Worm (Caenorhabditis elegans) whole organism, L1 larva: Measurements from ENCODE around the gene catp-8.

Experiments used
- C16A3.4 ChIP-seq: fragments of 150-350 bp; optimal IDR thresholded peaks from 2 replicates; lab custom pipeline; 2014; ENCODE audit warnings: missing biosample characterization, missing genetic modification characterization
- alr-1 ChIP-seq: fragments of 200-800 bp; sonication (Bioruptor generic); optimal IDR thresholded peaks from 2 replicates; lab custom pipeline; 2018; ENCODE audit warnings: borderline replicate concordance, mild to moderate bottlenecking, missing genetic modification characterization, missing compliant biosample characterization
- aly-2 ChIP-seq: fragments of 150-350 bp; optimal IDR thresholded peaks from 2 replicates; lab custom pipeline; 2014; ENCODE audit warnings: missing biosample characterization, missing genetic modification characterization
- ama-1 ChIP-seq: fragments of 150-350 bp; optimal IDR thresholded peaks from 2 replicates; lab custom pipeline; 2014
- blmp-1 ChIP-seq: fragments of 150-350 bp; optimal IDR thresholded peaks from 2 replicates; lab custom pipeline; 2014; ENCODE audit warnings: missing biosample characterization, missing genetic modification characterization
- ceh-63 ChIP-seq: fragments of 200-800 bp; sonication (Bioruptor generic); optimal IDR thresholded peaks from 2 replicates; lab custom pipeline; 2018; ENCODE audit warnings: mild to moderate bottlenecking, missing genetic modification characterization, missing compliant biosample characterization
- ceh-82 ChIP-seq, 3 experiments: fragments of 150-350 bp in 1 of 3; sonication (generic microtip) in 2 of 3; optimal IDR thresholded peaks; 2 replicates each; lab custom pipeline; 2014 to 2017; ENCODE audit warnings: missing biosample characterization in 3 of 3, missing genetic modification characterization in 3 of 3
- dpl-1 ChIP-seq, 3 experiments: fragments of 150-350 bp in 2 of 3; sonication (generic microtip) in 1 of 3; optimal IDR thresholded peaks; 2 replicates each; lab custom pipeline; 2014 to 2017; ENCODE audit warnings: missing biosample characterization in 3 of 3, missing genetic modification characterization in 3 of 3, missing genetic modification reagents in 3 of 3
- dsc-1 ChIP-seq: sonication (generic microtip); optimal IDR thresholded peaks from 2 replicates; lab custom pipeline; 2016; ENCODE audit warnings: mild to moderate bottlenecking, missing genetic modification characterization, missing compliant biosample characterization
- efl-1 ChIP-seq, 4 experiments: fragments of 150-350 bp; optimal IDR thresholded peaks in 3 of 4; peaks in 1 of 4; 1 replicate in 1 of 4; 2 replicates in 3 of 4; lab custom pipeline; 2014; ENCODE audit warnings: missing biosample characterization in 2 of 4, missing genetic modification characterization in 2 of 4, missing genetic modification reagents in 2 of 4
- egl-27 ChIP-seq, 2 experiments: fragments of 150-350 bp in 1 of 2; sonication (generic microtip); optimal IDR thresholded peaks; 3 replicates each; lab custom pipeline; 2017 to 2018; ENCODE audit warnings: missing biosample characterization in 2 of 2, missing genetic modification characterization in 2 of 2, missing genetic modification reagents in 2 of 2
- elt-2 ChIP-seq: sonication (generic microtip); optimal IDR thresholded peaks from 2 replicates; lab custom pipeline; 2016; ENCODE audit warnings: missing genetic modification characterization, mild to moderate bottlenecking, inconsistent platforms, missing compliant biosample characterization, missing genetic modification reagents
- elt-3 ChIP-seq, 6 experiments: fragments of 150-350 bp in 1 of 6; sonication (generic microtip); optimal IDR thresholded peaks; 2 replicates each; lab custom pipeline; 2017 to 2018; ENCODE audit warnings: missing biosample characterization in 6 of 6, missing genetic modification characterization in 6 of 6, inconsistent platforms in 1 of 6
- fkh-8 ChIP-seq: sonication (generic microtip); optimal IDR thresholded peaks from 2 replicates; lab custom pipeline; 2016; ENCODE audit warnings: mild to moderate bottlenecking, missing genetic modification characterization, missing compliant biosample characterization
- hpl-2 ChIP-seq: fragments of 150-350 bp; optimal IDR thresholded peaks from 2 replicates; lab custom pipeline; 2014; ENCODE audit warnings: missing biosample characterization, missing genetic modification reagents, missing genetic modification characterization
- irx-1 ChIP-seq: sonication (generic microtip); optimal IDR thresholded peaks from 2 replicates; lab custom pipeline; 2016; ENCODE audit warnings: missing genetic modification characterization, missing compliant biosample characterization
- isw-1 ChIP-seq: fragments of 200-800 bp; sonication (Bioruptor generic); IDR thresholded peaks from 2 replicates; pipeline ENCODE4 v1.3.6; 2022; ENCODE audit warnings: missing genetic modification characterization, missing compliant biosample characterization
- lin-13 ChIP-seq: fragments of 150-350 bp; optimal IDR thresholded peaks from 2 replicates; lab custom pipeline; 2014; ENCODE audit warnings: missing biosample characterization, missing genetic modification reagents, missing genetic modification characterization
- lin-15B ChIP-seq: fragments of 150-350 bp; sonication (generic microtip); optimal IDR thresholded peaks from 3 replicates; lab custom pipeline; 2014; ENCODE audit warnings: missing biosample characterization, missing genetic modification characterization
- lin-35 ChIP-seq, 2 experiments: fragments of 150-350 bp; optimal IDR thresholded peaks; 2 replicates each; lab custom pipeline; 2014; ENCODE audit warnings: missing biosample characterization in 2 of 2, missing genetic modification characterization in 2 of 2, missing genetic modification reagents in 2 of 2
- lin-39 ChIP-seq: fragments of 150-350 bp; optimal IDR thresholded peaks from 2 replicates; lab custom pipeline; 2014; ENCODE audit warnings: missing biosample characterization, missing genetic modification reagents, missing genetic modification characterization
- lsy-2 ChIP-seq, 2 experiments: fragments of 150-350 bp; optimal IDR thresholded peaks; 2 replicates each; lab custom pipeline; 2014; ENCODE audit warnings: missing biosample characterization in 2 of 2, missing genetic modification characterization in 2 of 2
- mep-1 ChIP-seq: fragments of 150-350 bp; optimal IDR thresholded peaks from 2 replicates; lab custom pipeline; 2014; ENCODE audit warnings: missing biosample characterization, missing genetic modification characterization
- nhr-19 ChIP-seq: fragments of 200-800 bp; sonication (Bioruptor generic); conservative IDR thresholded peaks from 2 replicates; pipeline ENCODE4 v1.3.6; 2022; ENCODE audit warnings: missing genetic modification characterization, missing compliant biosample characterization
- nhr-20 ChIP-seq: sonication (generic microtip); optimal IDR thresholded peaks from 2 replicates; lab custom pipeline; 2016; ENCODE audit warnings: mild to moderate bottlenecking, missing genetic modification characterization, missing compliant biosample characterization
- nhr-28 ChIP-seq: fragments of 150-350 bp; optimal IDR thresholded peaks from 2 replicates; lab custom pipeline; 2014; ENCODE audit warnings: missing biosample characterization, missing genetic modification characterization
- nhr-47 ChIP-seq: sonication (generic microtip); optimal IDR thresholded peaks from 2 replicates; lab custom pipeline; 2016; ENCODE audit warnings: mild to moderate bottlenecking, missing genetic modification characterization, moderate library complexity, missing compliant biosample characterization
- nhr-71 ChIP-seq: sonication (generic microtip); optimal IDR thresholded peaks from 2 replicates; lab custom pipeline; 2016; ENCODE audit warnings: mild to moderate bottlenecking, missing genetic modification characterization, moderate library complexity, missing compliant biosample characterization
- nhr-77 ChIP-seq: fragments of 150-350 bp; optimal IDR thresholded peaks from 2 replicates; lab custom pipeline; 2014; ENCODE audit warnings: missing biosample characterization, missing genetic modification characterization
- nhr-85 ChIP-seq: sonication (generic microtip); peaks from one replicate; lab custom pipeline; 2016; ENCODE audit warnings: missing genetic modification characterization, inconsistent platforms, missing compliant biosample characterization
- nhr-90 ChIP-seq: sonication (generic microtip); optimal IDR thresholded peaks from 2 replicates; lab custom pipeline; 2016; ENCODE audit warnings: mild to moderate bottlenecking, missing genetic modification characterization, missing compliant biosample characterization; ENCODE audit not compliant: poor library complexity
- pag-3 ChIP-seq: sonication (generic microtip); optimal IDR thresholded peaks from 2 replicates; lab custom pipeline; 2017; ENCODE audit warnings: missing genetic modification characterization, mild to moderate bottlenecking, missing compliant biosample characterization, antibody characterized with exemption, borderline replicate concordance; ENCODE audit not compliant: insufficient read depth
- pqm-1 ChIP-seq: sonication (generic microtip); optimal IDR thresholded peaks from 3 replicates; lab custom pipeline; 2017; ENCODE audit warnings: missing biosample characterization, missing genetic modification characterization
- rnt-1 ChIP-seq: sonication (generic microtip); optimal IDR thresholded peaks from 2 replicates; lab custom pipeline; 2016; ENCODE audit warnings: mild to moderate bottlenecking, missing genetic modification characterization, moderate library complexity, missing compliant biosample characterization
- skn-1 ChIP-seq: fragments of 150-350 bp; optimal IDR thresholded peaks from 2 replicates; lab custom pipeline; 2014; ENCODE audit warnings: missing biosample characterization, missing genetic modification characterization
- snu-23 ChIP-seq: sonication (generic microtip); optimal IDR thresholded peaks from 2 replicates; lab custom pipeline; 2016; ENCODE audit warnings: missing genetic modification characterization, missing compliant biosample characterization
- sox-4 ChIP-seq: sonication (generic microtip); optimal IDR thresholded peaks from 2 replicates; lab custom pipeline; 2016; ENCODE audit warnings: missing genetic modification characterization, missing compliant biosample characterization
- sptf-1 ChIP-seq: fragments of 150-350 bp; optimal IDR thresholded peaks from 2 replicates; lab custom pipeline; 2014; ENCODE audit warnings: missing biosample characterization, missing genetic modification characterization
- sup-37 ChIP-seq: fragments of 200-800 bp; sonication (Bioruptor generic); optimal IDR thresholded peaks from 2 replicates; lab custom pipeline; 2018; ENCODE audit warnings: mild to moderate bottlenecking, missing genetic modification characterization, missing compliant biosample characterization
- swsn-7 ChIP-seq: sonication (generic microtip); optimal IDR thresholded peaks from 2 replicates; lab custom pipeline; 2016; ENCODE audit warnings: missing genetic modification characterization, missing compliant biosample characterization
- tbx-2 ChIP-seq: sonication (generic microtip); optimal IDR thresholded peaks from 2 replicates; lab custom pipeline; 2016; ENCODE audit warnings: missing genetic modification characterization, missing compliant biosample characterization
- unc-86 ChIP-seq: sonication (generic microtip); optimal IDR thresholded peaks from 2 replicates; lab custom pipeline; 2016; ENCODE audit warnings: missing genetic modification characterization, missing compliant biosample characterization
- xbp-1 ChIP-seq: sonication (generic microtip); optimal IDR thresholded peaks from 2 replicates; lab custom pipeline; 2016; ENCODE audit warnings: missing genetic modification characterization, missing compliant biosample characterization
- zip-4 ChIP-seq: fragments of 200-800 bp; sonication (Bioruptor generic); optimal IDR thresholded peaks from 2 replicates; lab custom pipeline; 2018; ENCODE audit warnings: mild to moderate bottlenecking, missing genetic modification characterization, moderate library complexity, missing compliant biosample characterization
- ztf-11 ChIP-seq, 2 experiments: sonication (generic microtip); optimal IDR thresholded peaks; 2 replicates each; lab custom pipeline; 2016 to 2017; ENCODE audit warnings: missing genetic modification characterization in 2 of 2, missing biosample characterization in 1 of 2, missing compliant biosample characterization in 1 of 2

The catp-8 gene

ce11 chrIV:11522225-11522952 is 43.3 kb upstream of the catp-8 start (continued):
- TF ChIP-seq egl-27 (tag; optimal IDR thresholded peaks at IDR 0.05; lab: Kevin White, UChicago) (peak in 1 of 2 experiments; percentile 32), dsc-1 (tag; lab: Kevin White, UChicago) (peak; percentile 57)

ce11 chrIV:11520960-11521359 is 41.9 kb upstream of the catp-8 start, which contains the start of the genes M04B2.4 and gfl-1:
TSS of gene M04B2.4 (minus strand) at chrIV:11521031.
TSS of gene gfl-1 (plus strand) at chrIV:11521290.
- TF ChIP-seq isw-1 (peak; percentile 6; the same call in 1 of the 2 replicates), nhr-28 (tag; lab: Kevin White, UChicago) (no peak), tbx-2 (peak; percentile 40), C16A3.4 (tag; lab: Kevin White, UChicago) (peak; percentile 64), nhr-90 (tag; lab: Kevin White, UChicago) (peak; percentile 13), ztf-11 (tag; optimal IDR thresholded peaks at IDR 0.05; lab: Kevin White, UChicago) (no peak), mep-1 (tag; lab: Kevin White, UChicago) (peak; percentile 85), lin-13 (GFP tag; lab: Kevin White, UChicago) (peak; percentile 13), ceh-63 (GFP tag; lab: Kevin White, UChicago) (no peak), nhr-47 (tag; lab: Kevin White, UChicago) (peak; percentile 51), nhr-20 (tag; lab: Kevin White, UChicago) (peak; percentile 32), sox-4 (tag; lab: Kevin White, UChicago) (no peak), lin-39 (peak; percentile 11), efl-1 (optimal IDR thresholded peaks at IDR 0.05; lab: Kevin White, UChicago) (peak; percentile 34 to 67), efl-1 (GFP tag; optimal IDR thresholded peaks at IDR 0.05 in 1 of 2; lab: Kevin White, UChicago) (peak; percentile 76 to 96), xbp-1 (peak; percentile 53), sup-37 (GFP tag; lab: Kevin White, UChicago) (no peak), rnt-1 (tag; lab: Kevin White, UChicago) (no peak), skn-1 (peak; percentile 51), snu-23 (GFP tag; lab: Kevin White, UChicago) (peak; percentile 59), dsc-1 (tag; lab: Kevin White, UChicago) (peak; percentile 50), nhr-19 (peak; percentile 43), blmp-1 (tag; lab: Kevin White, UChicago) (peak; percentile 49), pqm-1 (tag; lab: Kevin White, UChicago) (no peak), hpl-2 (GFP tag; lab: Kevin White, UChicago) (no peak), aly-2 (tag; lab: Kevin White, UChicago) (no peak), nhr-71 (tag; lab: Kevin White, UChicago) (peak; percentile 59), nhr-85 (tag; lab: Kevin White, UChicago) (peak; percentile 37), dpl-1 (GFP tag; optimal IDR thresholded peaks at IDR 0.05; lab: Kevin White, UChicago) (peak; percentile 62 to 73 (median 72)), lin-15B (tag; lab: Kevin White, UChicago) (peak; percentile 26), lsy-2 (tag; optimal IDR thresholded peaks at IDR 0.05; lab: Kevin White, UChicago) (peak; percentile 54 to 74), nhr-77 (tag; lab: Kevin White, UChicago) (peak; percentile 7), ceh-82 (tag; optimal IDR thresholded peaks at IDR 0.05; lab: Kevin White, UChicago) (peak in 2 of 3 experiments; percentile 34 to 55), swsn-7 (peak; percentile 52), elt-3 (tag; optimal IDR thresholded peaks at IDR 0.05; lab: Kevin White, UChicago) (no peak), irx-1 (peak; percentile 35), unc-86 (tag; lab: Kevin White, UChicago) (peak; percentile 4), lin-35 (GFP tag; optimal IDR thresholded peaks at IDR 0.05; lab: Kevin White, UChicago) (peak; percentile 66 to 80)

ce11 chrIV:11510664-11511063 is 31.6 kb upstream of the catp-8 start, which contains the start of gene M04B2.6:
TSS of gene M04B2.6 (minus strand) at chrIV:11510764.
- TF ChIP-seq lin-15B (tag; lab: Kevin White, UChicago) (no peak), alr-1 (tag; lab: Kevin White, UChicago) (no peak), fkh-8 (no peak), pag-3 (tag; lab: Kevin White, UChicago) (no peak), lin-39 (no peak), skn-1 (no peak), sptf-1 (no peak), zip-4 (GFP tag; lab: Kevin White, UChicago) (no peak), ama-1 (lab: Kevin White, UChicago) (no peak), elt-2 (tag; lab: Kevin White, UChicago) (no peak)
